Worm (Caenorhabditis elegans) whole organism, L1 larva: ENCODE data around the gene F42G8.8.

Experiments
- C04F5.9 ChIP-seq: sonication (generic microtip); optimal IDR thresholded peaks from 2 replicates; lab custom pipeline; 2016; ENCODE audit warnings: missing genetic modification characterization, missing compliant biosample characterization
- F16B12.6 ChIP-seq: fragments of 150-350 bp; optimal IDR thresholded peaks from 2 replicates; lab custom pipeline; 2014; ENCODE audit warnings: missing biosample characterization, missing genetic modification characterization
- Y116A8C.19 ChIP-seq: sonication (generic microtip); optimal IDR thresholded peaks from 2 replicates; lab custom pipeline; 2016; ENCODE audit warnings: missing compliant biosample characterization, missing genetic modification characterization, borderline replicate concordance
- aha-1 ChIP-seq: fragments of 150-350 bp; optimal IDR thresholded peaks from 2 replicates; lab custom pipeline; 2014; ENCODE audit warnings: missing biosample characterization, missing genetic modification characterization
- aly-2 ChIP-seq: fragments of 150-350 bp; optimal IDR thresholded peaks from 2 replicates; lab custom pipeline; 2014; ENCODE audit warnings: missing biosample characterization, missing genetic modification characterization
- ama-1 ChIP-seq: fragments of 150-350 bp; optimal IDR thresholded peaks from 2 replicates; lab custom pipeline; 2014
- blmp-1 ChIP-seq: fragments of 150-350 bp; optimal IDR thresholded peaks from 2 replicates; lab custom pipeline; 2014; ENCODE audit warnings: missing biosample characterization, missing genetic modification characterization
- ceh-8 ChIP-seq: fragments of 200-800 bp; sonication (Bioruptor generic); optimal IDR thresholded peaks from 2 replicates; lab custom pipeline; 2018; ENCODE audit warnings: mild to moderate bottlenecking, missing genetic modification characterization, moderate library complexity, missing compliant biosample characterization
- ces-1 ChIP-seq: fragments of 150-350 bp; optimal IDR thresholded peaks from 2 replicates; lab custom pipeline; 2014; ENCODE audit warnings: missing biosample characterization, missing genetic modification reagents, missing genetic modification characterization
- dpl-1 ChIP-seq, 3 experiments: fragments of 150-350 bp in 2 of 3; sonication (generic microtip) in 1 of 3; optimal IDR thresholded peaks; 2 replicates each; lab custom pipeline; 2014 to 2017; ENCODE audit warnings: missing biosample characterization in 3 of 3, missing genetic modification characterization in 3 of 3, missing genetic modification reagents in 3 of 3
- dsc-1 ChIP-seq: sonication (generic microtip); optimal IDR thresholded peaks from 2 replicates; lab custom pipeline; 2016; ENCODE audit warnings: mild to moderate bottlenecking, missing genetic modification characterization, missing compliant biosample characterization
- efl-1 ChIP-seq, 4 experiments: fragments of 150-350 bp; optimal IDR thresholded peaks in 3 of 4; peaks in 1 of 4; 1 replicate in 1 of 4; 2 replicates in 3 of 4; lab custom pipeline; 2014; ENCODE audit warnings: missing biosample characterization in 2 of 4, missing genetic modification characterization in 2 of 4, missing genetic modification reagents in 2 of 4
- efl-3 ChIP-seq: fragments of 200-800 bp; sonication (Bioruptor generic); optimal IDR thresholded peaks from 2 replicates; lab custom pipeline; 2018; ENCODE audit warnings: mild to moderate bottlenecking, missing genetic modification characterization, missing compliant biosample characterization
- elt-3 ChIP-seq, 6 experiments: fragments of 150-350 bp in 1 of 6; sonication (generic microtip); optimal IDR thresholded peaks; 2 replicates each; lab custom pipeline; 2017 to 2018; ENCODE audit warnings: missing biosample characterization in 6 of 6, missing genetic modification characterization in 6 of 6, inconsistent platforms in 1 of 6
- ets-5 ChIP-seq: fragments of 200-800 bp; sonication (Bioruptor generic); IDR thresholded peaks from 2 replicates; pipeline ENCODE4 v1.3.6; 2022; ENCODE audit warnings: missing genetic modification characterization, missing compliant biosample characterization
- fos-1 ChIP-seq: fragments of 150-350 bp; optimal IDR thresholded peaks from 2 replicates; lab custom pipeline; 2014; ENCODE audit warnings: missing biosample characterization, missing genetic modification characterization
- grh-1 ChIP-seq: fragments of 200-800 bp; sonication (Bioruptor generic); IDR thresholded peaks from 2 replicates; pipeline ENCODE4 v1.3.6; 2022; ENCODE audit warnings: missing genetic modification reagents, missing genetic modification characterization, missing compliant biosample characterization
- hlh-17 ChIP-seq: fragments of 200-800 bp; sonication (Bioruptor generic); optimal IDR thresholded peaks from 2 replicates; lab custom pipeline; 2018; ENCODE audit warnings: missing genetic modification characterization, mild to moderate bottlenecking, missing compliant biosample characterization, moderate library complexity, borderline replicate concordance
- hlh-4 ChIP-seq: sonication (generic microtip); optimal IDR thresholded peaks from 2 replicates; lab custom pipeline; 2016; ENCODE audit warnings: mild to moderate bottlenecking, missing genetic modification characterization, missing compliant biosample characterization
- lin-13 ChIP-seq: fragments of 150-350 bp; optimal IDR thresholded peaks from 2 replicates; lab custom pipeline; 2014; ENCODE audit warnings: missing biosample characterization, missing genetic modification reagents, missing genetic modification characterization
- lin-14 ChIP-seq: fragments of 200-800 bp; sonication (Bioruptor generic); optimal IDR thresholded peaks from 2 replicates; lab custom pipeline; 2018; ENCODE audit warnings: mild to moderate bottlenecking, missing genetic modification characterization, moderate library complexity, missing compliant biosample characterization
- lin-35 ChIP-seq, 2 experiments: fragments of 150-350 bp; optimal IDR thresholded peaks; 2 replicates each; lab custom pipeline; 2014; ENCODE audit warnings: missing biosample characterization in 2 of 2, missing genetic modification characterization in 2 of 2, missing genetic modification reagents in 2 of 2
- lin-39 ChIP-seq: fragments of 150-350 bp; optimal IDR thresholded peaks from 2 replicates; lab custom pipeline; 2014; ENCODE audit warnings: missing biosample characterization, missing genetic modification reagents, missing genetic modification characterization
- lir-3 ChIP-seq: sonication (generic microtip); optimal IDR thresholded peaks from 2 replicates; lab custom pipeline; 2016; ENCODE audit warnings: mild to moderate bottlenecking, missing genetic modification characterization, moderate library complexity, missing compliant biosample characterization; ENCODE audit not compliant: poor library complexity
- lsy-2 ChIP-seq, 2 experiments: fragments of 150-350 bp; optimal IDR thresholded peaks; 2 replicates each; lab custom pipeline; 2014; ENCODE audit warnings: missing biosample characterization in 2 of 2, missing genetic modification characterization in 2 of 2
- mab-9 ChIP-seq: fragments of 200-800 bp; sonication (Bioruptor generic); IDR thresholded peaks from 2 replicates; pipeline ENCODE4 v1.3.6; 2022; ENCODE audit warnings: missing genetic modification reagents, missing genetic modification characterization, missing compliant biosample characterization
- mef-2 ChIP-seq: fragments of 150-350 bp; optimal IDR thresholded peaks from 2 replicates; lab custom pipeline; 2014; ENCODE audit warnings: missing biosample characterization, missing genetic modification characterization
- mep-1 ChIP-seq: fragments of 150-350 bp; optimal IDR thresholded peaks from 2 replicates; lab custom pipeline; 2014; ENCODE audit warnings: missing biosample characterization, missing genetic modification characterization
- nhr-11 ChIP-seq: fragments of 150-350 bp; optimal IDR thresholded peaks from 2 replicates; lab custom pipeline; 2014; ENCODE audit warnings: missing biosample characterization, missing genetic modification characterization
- nhr-19 ChIP-seq: fragments of 200-800 bp; sonication (Bioruptor generic); conservative IDR thresholded peaks from 2 replicates; pipeline ENCODE4 v1.3.6; 2022; ENCODE audit warnings: missing genetic modification characterization, missing compliant biosample characterization
- nhr-20 ChIP-seq: sonication (generic microtip); optimal IDR thresholded peaks from 2 replicates; lab custom pipeline; 2016; ENCODE audit warnings: mild to moderate bottlenecking, missing genetic modification characterization, missing compliant biosample characterization
- nhr-237 ChIP-seq: fragments of 150-350 bp; optimal IDR thresholded peaks from 2 replicates; lab custom pipeline; 2014; ENCODE audit warnings: missing biosample characterization, missing genetic modification characterization
- nhr-28 ChIP-seq: fragments of 150-350 bp; optimal IDR thresholded peaks from 2 replicates; lab custom pipeline; 2014; ENCODE audit warnings: missing biosample characterization, missing genetic modification characterization
- nhr-47 ChIP-seq: sonication (generic microtip); optimal IDR thresholded peaks from 2 replicates; lab custom pipeline; 2016; ENCODE audit warnings: mild to moderate bottlenecking, missing genetic modification characterization, moderate library complexity, missing compliant biosample characterization
- nhr-71 ChIP-seq: sonication (generic microtip); optimal IDR thresholded peaks from 2 replicates; lab custom pipeline; 2016; ENCODE audit warnings: mild to moderate bottlenecking, missing genetic modification characterization, moderate library complexity, missing compliant biosample characterization
- nhr-77 ChIP-seq: fragments of 150-350 bp; optimal IDR thresholded peaks from 2 replicates; lab custom pipeline; 2014; ENCODE audit warnings: missing biosample characterization, missing genetic modification characterization
- nhr-85 ChIP-seq: sonication (generic microtip); peaks from one replicate; lab custom pipeline; 2016; ENCODE audit warnings: missing genetic modification characterization, inconsistent platforms, missing compliant biosample characterization
- nhr-90 ChIP-seq: sonication (generic microtip); optimal IDR thresholded peaks from 2 replicates; lab custom pipeline; 2016; ENCODE audit warnings: mild to moderate bottlenecking, missing genetic modification characterization, missing compliant biosample characterization; ENCODE audit not compliant: poor library complexity
- pax-3 ChIP-seq: fragments of 200-800 bp; sonication (Bioruptor generic); optimal IDR thresholded peaks from 2 replicates; lab custom pipeline; 2018; ENCODE audit warnings: mild to moderate bottlenecking, missing genetic modification characterization, moderate library complexity, missing compliant biosample characterization
- pqm-1 ChIP-seq: sonication (generic microtip); optimal IDR thresholded peaks from 3 replicates; lab custom pipeline; 2017; ENCODE audit warnings: missing biosample characterization, missing genetic modification characterization
- skn-1 ChIP-seq: fragments of 150-350 bp; optimal IDR thresholded peaks from 2 replicates; lab custom pipeline; 2014; ENCODE audit warnings: missing biosample characterization, missing genetic modification characterization
- snu-23 ChIP-seq: sonication (generic microtip); optimal IDR thresholded peaks from 2 replicates; lab custom pipeline; 2016; ENCODE audit warnings: missing genetic modification characterization, missing compliant biosample characterization
- sox-4 ChIP-seq: sonication (generic microtip); optimal IDR thresholded peaks from 2 replicates; lab custom pipeline; 2016; ENCODE audit warnings: missing genetic modification characterization, missing compliant biosample characterization
- tbx-2 ChIP-seq: sonication (generic microtip); optimal IDR thresholded peaks from 2 replicates; lab custom pipeline; 2016; ENCODE audit warnings: missing genetic modification characterization, missing compliant biosample characterization
- unc-130 ChIP-seq: fragments of 150-350 bp; optimal IDR thresholded peaks from 2 replicates; lab custom pipeline; 2017; ENCODE audit warnings: missing biosample characterization, missing genetic modification characterization, inconsistent platforms
- unc-30 ChIP-seq: sonication (generic microtip); optimal IDR thresholded peaks from 2 replicates; lab custom pipeline; 2017; ENCODE audit warnings: missing biosample characterization, missing genetic modification characterization
- unc-98 ChIP-seq: fragments of 200-800 bp; sonication (Bioruptor generic); IDR thresholded peaks from 2 replicates; pipeline ENCODE4 v1.3.6; 2022; ENCODE audit warnings: missing genetic modification characterization, missing compliant biosample characterization
- xbp-1 ChIP-seq: sonication (generic microtip); optimal IDR thresholded peaks from 2 replicates; lab custom pipeline; 2016; ENCODE audit warnings: missing genetic modification characterization, missing compliant biosample characterization
- zag-1 ChIP-seq: fragments of 150-350 bp; optimal IDR thresholded peaks from 2 replicates; lab custom pipeline; 2014; ENCODE audit warnings: missing biosample characterization, missing genetic modification characterization
- ztf-4 ChIP-seq: fragments of 150-350 bp; optimal IDR thresholded peaks from 2 replicates; lab custom pipeline; 2014; ENCODE audit warnings: missing biosample characterization, missing genetic modification characterization

The F42G8.8 gene

ce11 chrIV:8170264-8170663 lies 51.4 kb downstream of the F42G8.8 start:
- TF ChIP-seq ets-5 (GFP tag; lab: Robert Waterston, UW) (no peak), nhr-90 (tag; lab: Kevin White, UChicago) (no peak), pqm-1 (tag; lab: Kevin White, UChicago) (no peak), aha-1 (no peak), elt-3 (tag; optimal IDR thresholded peaks at IDR 0.05; lab: Kevin White, UChicago) (peak in 2 of 6 experiments; percentile 11 to 48), blmp-1 (tag; lab: Kevin White, UChicago) (peak; percentile 67), mep-1 (peak; percentile 31), mab-9 (GFP tag; lab: Robert Waterston, UW) (no peak), zag-1 (no peak), nhr-71 (tag; lab: Kevin White, UChicago) (no peak), xbp-1 (tag; lab: Kevin White, UChicago) (no peak), nhr-85 (tag; lab: Kevin White, UChicago) (peak; percentile 64), nhr-237 (tag; lab: Kevin White, UChicago) (no peak), ztf-4 (no peak), pax-3 (tag; lab: Kevin White, UChicago) (no peak), nhr-28 (tag; lab: Kevin White, UChicago) (no peak), hlh-4 (tag; lab: Kevin White, UChicago) (no peak), ces-1 (GFP tag; lab: Kevin White, UChicago) (no peak), hlh-17 (GFP tag; lab: Kevin White, UChicago) (no peak), snu-23 (GFP tag; lab: Kevin White, UChicago) (peak; percentile 36), grh-1 (GFP tag; lab: Robert Waterston, UW) (no peak), unc-98 (GFP tag; lab: Robert Waterston, UW) (no peak), skn-1 (tag; lab: Kevin White, UChicago) (peak; percentile 10), C04F5.9 (tag; lab: Kevin White, UChicago) (no peak), unc-130 (tag; lab: Kevin White, UChicago) (no peak), nhr-47 (tag; lab: Kevin White, UChicago) (no peak), F16B12.6 (no peak), lin-39 (tag; lab: Kevin White, UChicago) (no peak), efl-1 (optimal IDR thresholded peaks at IDR 0.05; lab: Kevin White, UChicago) (no peak), efl-1 (GFP tag; optimal IDR thresholded peaks at IDR 0.05 in 1 of 2; lab: Kevin White, UChicago) (peak in 1 of 2 experiments; percentile 50), ceh-8 (GFP tag; lab: Kevin White, UChicago) (no peak), ama-1 (lab: Kevin White, UChicago) (no peak), tbx-2 (tag; lab: Kevin White, UChicago) (no peak), dsc-1 (no peak), nhr-19 (GFP tag; lab: Robert Waterston, UW) (no peak), efl-3 (GFP tag; lab: Kevin White, UChicago) (no peak), fos-1 (tag; lab: Kevin White, UChicago) (no peak), mef-2 (tag; lab: Kevin White, UChicago) (no peak), lin-35 (GFP tag; optimal IDR thresholded peaks at IDR 0.05; lab: Kevin White, UChicago) (no peak), nhr-20 (tag; lab: Kevin White, UChicago) (peak; percentile 19), aly-2 (tag; lab: Kevin White, UChicago) (no peak), sox-4 (no peak), lin-13 (GFP tag; lab: Kevin White, UChicago) (no peak), nhr-77 (peak; percentile 50), lir-3 (tag; lab: Kevin White, UChicago) (no peak), unc-30 (no peak), lin-14 (peak; percentile 69), nhr-11 (tag; lab: Kevin White, UChicago) (no peak), lsy-2 (tag; optimal IDR thresholded peaks at IDR 0.05; lab: Kevin White, UChicago) (peak in 1 of 2 experiments; percentile 14), Y116A8C.19 (no peak), dpl-1 (GFP tag; optimal IDR thresholded peaks at IDR 0.05; lab: Kevin White, UChicago) (no peak)
